Worm (Caenorhabditis elegans) whole organism, late embryonic: Measurements from ENCODE around the gene F15A4.10.
A peak's percentile ranks its signal among the peaks of the same experiment; 100 is the strongest.

Experiments used
- C08G9.2 ChIP-seq: sonication (generic microtip); optimal IDR thresholded peaks from 2 replicates; lab custom pipeline; 2016; ENCODE audit warnings: mild to moderate bottlenecking, missing genetic modification characterization, moderate library complexity, missing compliant biosample characterization
- F13H6.1 ChIP-seq: sonication (generic microtip); optimal IDR thresholded peaks from 2 replicates; lab custom pipeline; 2016; ENCODE audit warnings: missing genetic modification characterization, missing compliant biosample characterization
- K02D7.2 ChIP-seq: sonication (generic microtip); optimal IDR thresholded peaks from 2 replicates; lab custom pipeline; 2017; ENCODE audit warnings: mild to moderate bottlenecking, missing genetic modification characterization, missing compliant biosample characterization
- K09A11.1 ChIP-seq: sonication (generic microtip); optimal IDR thresholded peaks from 2 replicates; lab custom pipeline; 2017; ENCODE audit warnings: antibody characterized with exemption, mild to moderate bottlenecking, missing genetic modification characterization, missing compliant biosample characterization; ENCODE audit not compliant: insufficient read depth
- T23F11.4 ChIP-seq: fragments of 200-800 bp; sonication (Bioruptor generic); optimal IDR thresholded peaks from 2 replicates; lab custom pipeline; 2018; ENCODE audit warnings: mild to moderate bottlenecking, missing genetic modification characterization, missing compliant biosample characterization
- ahr-1 ChIP-seq: sonication (generic microtip); optimal IDR thresholded peaks from 2 replicates; lab custom pipeline; 2016; ENCODE audit warnings: missing genetic modification characterization, missing compliant biosample characterization
- ama-1 ChIP-seq: fragments of 150-350 bp; optimal IDR thresholded peaks from 2 replicates; lab custom pipeline; 2014
- ceh-18 ChIP-seq: sonication (generic microtip); optimal IDR thresholded peaks from 2 replicates; lab custom pipeline; 2016; ENCODE audit warnings: missing genetic modification characterization, missing compliant biosample characterization
- ceh-19 ChIP-seq: fragments of 200-800 bp; sonication (Bioruptor generic); optimal IDR thresholded peaks from 2 replicates; lab custom pipeline; 2018; ENCODE audit warnings: mild to moderate bottlenecking, missing genetic modification characterization, missing compliant biosample characterization
- ceh-31 ChIP-seq: sonication (generic microtip); optimal IDR thresholded peaks from 2 replicates; lab custom pipeline; 2016; ENCODE audit warnings: missing genetic modification characterization, missing compliant biosample characterization
- ceh-45 ChIP-seq: fragments of 200-800 bp; sonication (Bioruptor generic); IDR thresholded peaks from 2 replicates; pipeline ENCODE4 v1.3.6; 2022; ENCODE audit warnings: missing genetic modification reagents, missing genetic modification characterization, missing compliant biosample characterization
- che-1 ChIP-seq: sonication (generic microtip); optimal IDR thresholded peaks from 2 replicates; lab custom pipeline; 2016; ENCODE audit warnings: mild to moderate bottlenecking, missing genetic modification characterization, missing compliant biosample characterization
- eyg-1 ChIP-seq: sonication (generic microtip); optimal IDR thresholded peaks from 2 replicates; lab custom pipeline; 2016; ENCODE audit warnings: missing genotype, missing genetic modification characterization, missing compliant biosample characterization
- fkh-10 ChIP-seq: fragments of 150-350 bp; optimal IDR thresholded peaks from 2 replicates; lab custom pipeline; 2014; ENCODE audit warnings: missing biosample characterization, missing genetic modification reagents, missing genetic modification characterization
- gmeb-2 ChIP-seq: sonication (generic microtip); optimal IDR thresholded peaks from 2 replicates; lab custom pipeline; 2016; ENCODE audit warnings: missing genetic modification characterization, inconsistent platforms, missing compliant biosample characterization
- hlh-13 ChIP-seq: fragments of 200-800 bp; sonication (Bioruptor generic); optimal IDR thresholded peaks from 2 replicates; lab custom pipeline; 2018; ENCODE audit warnings: mild to moderate bottlenecking, missing genetic modification characterization, missing compliant biosample characterization
- hlh-15 ChIP-seq: sonication (generic microtip); optimal IDR thresholded peaks from 2 replicates; lab custom pipeline; 2016; ENCODE audit warnings: missing genetic modification characterization, missing compliant biosample characterization
- hlh-30 ChIP-seq: sonication (generic microtip); optimal IDR thresholded peaks from 2 replicates; lab custom pipeline; 2017; ENCODE audit warnings: antibody characterized with exemption, missing genetic modification characterization, missing compliant biosample characterization; ENCODE audit not compliant: insufficient read depth
- hlh-8 ChIP-seq: sonication (generic microtip); optimal IDR thresholded peaks from 2 replicates; lab custom pipeline; 2016; ENCODE audit warnings: missing genotype, missing genetic modification characterization, missing compliant biosample characterization
- lin-11 ChIP-seq: fragments of 200-800 bp; sonication (Bioruptor generic); optimal IDR thresholded peaks from 2 replicates; lab custom pipeline; 2018; ENCODE audit warnings: mild to moderate bottlenecking, missing genetic modification characterization, missing compliant biosample characterization
- nhr-11 ChIP-seq: fragments of 150-350 bp; optimal IDR thresholded peaks from 2 replicates; lab custom pipeline; 2014; ENCODE audit warnings: missing biosample characterization, missing genetic modification characterization
- nhr-232 ChIP-seq: sonication (generic microtip); optimal IDR thresholded peaks from 2 replicates; lab custom pipeline; 2016; ENCODE audit warnings: missing genetic modification characterization, missing compliant biosample characterization
- npax-4 ChIP-seq: sonication (generic microtip); optimal IDR thresholded peaks from 2 replicates; lab custom pipeline; 2016; ENCODE audit warnings: missing genetic modification characterization, missing compliant biosample characterization
- pag-3 ChIP-seq: sonication (generic microtip); optimal IDR thresholded peaks from 2 replicates; lab custom pipeline; 2016; ENCODE audit warnings: missing compliant biosample characterization, missing genetic modification characterization, borderline replicate concordance
- pat-9 ChIP-seq: fragments of 200-800 bp; sonication (Bioruptor generic); optimal IDR thresholded peaks from 2 replicates; lab custom pipeline; 2018; ENCODE audit warnings: mild to moderate bottlenecking, missing genetic modification characterization, moderate library complexity, missing compliant biosample characterization
- pax-1 ChIP-seq: fragments of 150-350 bp; optimal IDR thresholded peaks from 2 replicates; lab custom pipeline; 2014; ENCODE audit warnings: missing biosample characterization, missing genetic modification characterization
- pha-2 ChIP-seq: sonication (generic microtip); optimal IDR thresholded peaks from 2 replicates; lab custom pipeline; 2017; ENCODE audit warnings: mild to moderate bottlenecking, missing genetic modification characterization, missing compliant biosample characterization
- pqm-1 ChIP-seq: sonication (generic microtip); optimal IDR thresholded peaks from 2 replicates; lab custom pipeline; 2016; ENCODE audit warnings: missing genetic modification characterization, missing compliant biosample characterization
- pros-1 ChIP-seq: fragments of 150-350 bp; optimal IDR thresholded peaks from 2 replicates; lab custom pipeline; 2014; ENCODE audit warnings: missing biosample characterization, missing genetic modification reagents, missing genetic modification characterization
- rnt-1 ChIP-seq: sonication (generic microtip); optimal IDR thresholded peaks from 2 replicates; lab custom pipeline; 2016; ENCODE audit warnings: missing genetic modification characterization, missing compliant biosample characterization
- sox-2 ChIP-seq: fragments of 200-800 bp; sonication (Bioruptor generic); IDR thresholded peaks from 2 replicates; pipeline ENCODE4 v1.3.6; 2022; ENCODE audit warnings: missing genetic modification reagents, missing genetic modification characterization, missing compliant biosample characterization
- sox-4 ChIP-seq: sonication (generic microtip); optimal IDR thresholded peaks from 2 replicates; lab custom pipeline; 2017; ENCODE audit warnings: mild to moderate bottlenecking, missing genetic modification characterization, inconsistent platforms, missing compliant biosample characterization
- syd-9 ChIP-seq: sonication (generic microtip); optimal IDR thresholded peaks from 2 replicates; lab custom pipeline; 2016; ENCODE audit warnings: mild to moderate bottlenecking, missing genetic modification characterization, moderate library complexity, missing compliant biosample characterization
- tbx-2 ChIP-seq: sonication (generic microtip); optimal IDR thresholded peaks from 2 replicates; lab custom pipeline; 2016; ENCODE audit warnings: missing genetic modification characterization, missing compliant biosample characterization
- ttx-3 ChIP-seq: sonication (generic microtip); optimal IDR thresholded peaks from 2 replicates; lab custom pipeline; 2016; ENCODE audit warnings: missing genetic modification reagents, missing genetic modification characterization, missing compliant biosample characterization
- unc-42 ChIP-seq: sonication (generic microtip); optimal IDR thresholded peaks from 2 replicates; lab custom pipeline; 2016; ENCODE audit warnings: missing genotype, missing genetic modification characterization, missing compliant biosample characterization
- unc-55 ChIP-seq: sonication (generic microtip); optimal IDR thresholded peaks from 2 replicates; lab custom pipeline; 2017; ENCODE audit warnings: missing biosample characterization, missing genetic modification reagents, missing genetic modification characterization
- unc-86 ChIP-seq: sonication (generic microtip); optimal IDR thresholded peaks from 2 replicates; lab custom pipeline; 2016; ENCODE audit warnings: missing genetic modification characterization, missing compliant biosample characterization
- zip-5 ChIP-seq: sonication (generic microtip); optimal IDR thresholded peaks from 2 replicates; lab custom pipeline; 2016; ENCODE audit warnings: missing genetic modification characterization, missing compliant biosample characterization
- ztf-16 ChIP-seq: sonication (generic microtip); optimal IDR thresholded peaks from 2 replicates; lab custom pipeline; 2017; ENCODE audit warnings: missing genetic modification characterization, missing compliant biosample characterization

The F15A4.10 gene

ce11 chrII:12507038-12507437 lies 22.1 kb upstream of the F15A4.10 start, which contains the start of gene srh-68:
srh-68 (plus strand) TSS chrII:12507338.
- TF ChIP-seq ceh-19 (no peak), che-1 (tag; lab: Kevin White, UChicago) (no peak), pat-9 (tag; lab: Kevin White, UChicago) (no peak), tbx-2 (tag; lab: Kevin White, UChicago) (no peak), fkh-10 (GFP tag; lab: Kevin White, UChicago) (no peak), hlh-8 (tag; lab: Kevin White, UChicago) (no peak), rnt-1 (no peak), npax-4 (tag; lab: Kevin White, UChicago) (no peak), K02D7.2 (tag; lab: Kevin White, UChicago) (no peak), syd-9 (tag; lab: Kevin White, UChicago) (no peak), hlh-30 (tag; lab: Kevin White, UChicago) (no peak), ceh-45 (GFP tag; lab: Robert Waterston, UW) (no peak), hlh-15 (no peak)

ce11 chrII:12506511-12506910 lies 21.6 kb upstream of the F15A4.10 start:
- no peak for TF ChIP-seq K02D7.2 (tag; lab: Kevin White, UChicago)
- no peak for TF ChIP-seq gmeb-2 (tag; lab: Kevin White, UChicago)
- TF ChIP-seq C08G9.2 (tag; lab: Kevin White, UChicago), result no peak
- no peak for TF ChIP-seq ama-1 (lab: Kevin White, UChicago)
- TF ChIP-seq pqm-1 (tag; lab: Kevin White, UChicago), result no peak
- TF ChIP-seq K09A11.1 (tag; lab: Kevin White, UChicago), result no peak
- no peak for TF ChIP-seq pax-1
- no peak for TF ChIP-seq hlh-8 (tag; lab: Kevin White, UChicago)
- TF ChIP-seq unc-42, result no peak
- TF ChIP-seq F13H6.1 (tag; lab: Kevin White, UChicago), result no peak
- TF ChIP-seq pag-3 (tag; lab: Kevin White, UChicago), result no peak
- TF ChIP-seq eyg-1, result no peak
- TF ChIP-seq zip-5 (tag; lab: Kevin White, UChicago), result no peak

- no peak for TF ChIP-seq lin-11 (tag; lab: Kevin White, UChicago)
- no peak for TF ChIP-seq sox-2
- no peak for TF ChIP-seq T23F11.4 (GFP tag; lab: Kevin White, UChicago)
- TF ChIP-seq pros-1 (tag; lab: Kevin White, UChicago), result no peak
- no peak for TF ChIP-seq ttx-3 (tag; lab: Kevin White, UChicago)
- no peak for TF ChIP-seq unc-86 (tag; lab: Kevin White, UChicago)
- no peak for TF ChIP-seq hlh-15
- TF ChIP-seq ahr-1 (tag; lab: Kevin White, UChicago), result no peak
- no peak for TF ChIP-seq ceh-18 (tag; lab: Kevin White, UChicago)
- TF ChIP-seq C08G9.2 (tag; lab: Kevin White, UChicago), result no peak
- TF ChIP-seq nhr-11, result no peak
- no peak for TF ChIP-seq sox-4
- no peak for TF ChIP-seq pha-2
- no peak for TF ChIP-seq ceh-19
- TF ChIP-seq hlh-30 (tag; lab: Kevin White, UChicago), result no peak
- TF ChIP-seq hlh-13 (GFP tag; lab: Kevin White, UChicago), result no peak
These were observed 17.8 kb upstream of the F15A4.10 start, which contains the start of gene ador-1 for ce11 chrII:12502784-12503183. ador-1 (minus strand) TSS chrII:12502884.

- peak; percentile 92 for TF ChIP-seq unc-42
- no peak for TF ChIP-seq ceh-19
- TF ChIP-seq unc-55 (GFP tag; lab: Kevin White, UChicago), result no peak
- no peak for TF ChIP-seq ceh-31 (tag; lab: Kevin White, UChicago)
- no peak for TF ChIP-seq nhr-232
- TF ChIP-seq ztf-16 (tag; lab: Kevin White, UChicago), result no peak
- no peak for TF ChIP-seq fkh-10 (GFP tag; lab: Kevin White, UChicago)
- TF ChIP-seq gmeb-2 (tag; lab: Kevin White, UChicago), result no peak
These were observed 15.0 kb upstream of the F15A4.10 start for ce11 chrII:12499969-12500368.
